Fruit fly (Drosophila melanogaster) whole organism, embryonic: ENCODE data around the gene Dnai2.
A peak's percentile ranks its signal among the peaks of the same experiment; 100 is the strongest.

Source experiments
- Abd-B ChIP-seq: fragments of 200-800 bp; sonication (Bioruptor generic); optimal IDR thresholded peaks from 2 replicates; lab custom pipeline; 2018; ENCODE audit warnings: missing biosample characterization, mild to moderate bottlenecking, missing genetic modification characterization, moderate library complexity
- Ada2b ChIP-seq: fragments of 200-800 bp; sonication (Bioruptor generic); IDR thresholded peaks from 2 replicates; pipeline ENCODE4 v1.3.6; 2022; ENCODE audit warnings: missing biosample characterization, missing genetic modification characterization
- C15 ChIP-seq: fragments of 200-800 bp; sonication (Bioruptor generic); IDR thresholded peaks from 3 replicates; pipeline ENCODE4 v1.3.6; 2022; ENCODE audit warnings: missing biosample characterization, missing genetic modification characterization
- CG10543 ChIP-seq: fragments of 200-800 bp; sonication (Bioruptor generic); optimal IDR thresholded peaks from 3 replicates; lab custom pipeline; 2017; ENCODE audit warnings: missing biosample characterization, mild to moderate bottlenecking, missing genetic modification characterization, moderate library complexity
- CG13624 ChIP-seq: fragments of 200-800 bp; sonication (Bioruptor generic); optimal IDR thresholded peaks from 2 replicates; lab custom pipeline; 2016; ENCODE audit warnings: missing biosample characterization, missing genetic modification characterization
- CG13775 ChIP-seq: fragments of 200-800 bp; sonication (Bioruptor generic); optimal IDR thresholded peaks from 3 replicates; lab custom pipeline; 2017; ENCODE audit warnings: missing biosample characterization, mild to moderate bottlenecking, missing genetic modification characterization
- CG15479 ChIP-seq: fragments of 200-800 bp; sonication (Bioruptor generic); optimal IDR thresholded peaks from 3 replicates; lab custom pipeline; 2019; ENCODE audit warnings: missing biosample characterization, mild to moderate bottlenecking, missing genetic modification characterization, moderate library complexity
- CG16863 ChIP-seq: fragments of 200-800 bp; sonication (Bioruptor generic); optimal IDR thresholded peaks from 3 replicates; lab custom pipeline; 2016; ENCODE audit warnings: missing biosample characterization, missing genetic modification characterization
- CG17912 ChIP-seq: fragments of 200-800 bp; sonication (Bioruptor generic); optimal IDR thresholded peaks from 2 replicates; lab custom pipeline; 2018; ENCODE audit warnings: missing biosample characterization, mild to moderate bottlenecking, missing genetic modification characterization
- CG2678 ChIP-seq: fragments of 200-800 bp; sonication (Bioruptor generic); optimal IDR thresholded peaks from 3 replicates; lab custom pipeline; 2019; ENCODE audit warnings: missing biosample characterization, mild to moderate bottlenecking, missing genetic modification characterization, moderate library complexity
- CG30431 ChIP-seq: fragments of 200-800 bp; sonication (Bioruptor generic); optimal IDR thresholded peaks from 2 replicates; lab custom pipeline; 2017; ENCODE audit warnings: missing biosample characterization, missing genetic modification characterization
- CG3726 ChIP-seq: fragments of 200-800 bp; sonication (Bioruptor generic); IDR thresholded peaks from 3 replicates; pipeline ENCODE4, ENCODE4 v1.3.6; 2022; ENCODE audit warnings: missing biosample characterization, missing genetic modification characterization
- CG3838 ChIP-seq: fragments of 200-800 bp; sonication (Bioruptor generic); optimal IDR thresholded peaks from 3 replicates; lab custom pipeline; 2016; ENCODE audit warnings: missing biosample characterization, missing genetic modification characterization
- CG3847 ChIP-seq: fragments of 200-800 bp; sonication (Bioruptor generic); IDR thresholded peaks from 2 replicates; pipeline ENCODE4 v1.3.6; 2022; ENCODE audit warnings: missing biosample characterization, missing genetic modification characterization
- CG4328 ChIP-seq: fragments of 200-800 bp; sonication (Bioruptor generic); optimal IDR thresholded peaks from 3 replicates; lab custom pipeline; 2017; ENCODE audit warnings: missing biosample characterization, missing genetic modification reagents, missing genetic modification characterization
- CG6254 ChIP-seq: fragments of 200-800 bp; sonication (Bioruptor generic); optimal IDR thresholded peaks from 3 replicates; lab custom pipeline; 2017; ENCODE audit warnings: mild to moderate bottlenecking, missing biosample characterization, missing genetic modification reagents, missing genetic modification characterization
- CG7271 ChIP-seq: fragments of 200-800 bp; sonication (Bioruptor generic); optimal IDR thresholded peaks from 2 replicates; lab custom pipeline; 2018; ENCODE audit warnings: missing biosample characterization, mild to moderate bottlenecking, missing genetic modification characterization, moderate library complexity
- CG7357 ChIP-seq: fragments of 200-800 bp; sonication (Bioruptor generic); IDR thresholded peaks from 3 replicates; pipeline ENCODE4 v1.3.6; 2022; ENCODE audit warnings: missing biosample characterization, missing genetic modification characterization
- CG9876 ChIP-seq: fragments of 200-800 bp; sonication (Bioruptor generic); optimal IDR thresholded peaks from 2 replicates; lab custom pipeline; 2016; ENCODE audit warnings: missing biosample characterization, missing genetic modification characterization
- Chrac-16 ChIP-seq: fragments of 200-800 bp; sonication (Bioruptor generic); optimal IDR thresholded peaks from 3 replicates; lab custom pipeline; 2016; ENCODE audit warnings: missing biosample characterization, missing genetic modification characterization
- Deaf1 ChIP-seq: fragments of 200-800 bp; optimal IDR thresholded peaks from 3 replicates; lab custom pipeline; 2019; ENCODE audit warnings: missing biosample characterization, mild to moderate bottlenecking, missing genetic modification characterization, moderate library complexity
- Dip2 ChIP-seq: fragments of 200-800 bp; sonication (Bioruptor generic); IDR thresholded peaks from 2 replicates; pipeline ENCODE4 v1.3.6; 2022; ENCODE audit warnings: missing biosample characterization, missing genetic modification characterization
- Fer3 ChIP-seq: fragments of 200-800 bp; sonication (Bioruptor generic); optimal IDR thresholded peaks from 2 replicates; lab custom pipeline; 2018; ENCODE audit warnings: missing biosample characterization, mild to moderate bottlenecking, missing genetic modification characterization, moderate library complexity
- Gsc ChIP-seq: fragments of 200-800 bp; sonication (Bioruptor generic); IDR thresholded peaks from 2 replicates; pipeline ENCODE4 v1.3.6; 2022; ENCODE audit warnings: missing biosample characterization, missing genetic modification characterization
- Med ChIP-seq: fragments of 200-800 bp; sonication (Bioruptor generic); peaks from one replicate; lab custom pipeline; 2016; ENCODE audit warnings: missing biosample characterization, missing genetic modification characterization, mild to moderate bottlenecking, inconsistent platforms, moderate library complexity
- Sry-δ ChIP-seq: fragments of 200-800 bp; sonication (Bioruptor generic); optimal IDR thresholded peaks from 2 replicates; lab custom pipeline; 2016; ENCODE audit warnings: missing biosample characterization, missing genetic modification characterization
- Ssrp ChIP-seq: fragments of 200-800 bp; sonication (Bioruptor generic); optimal IDR thresholded peaks from 2 replicates; lab custom pipeline; 2018; ENCODE audit warnings: missing biosample characterization, mild to moderate bottlenecking, missing genetic modification characterization, moderate library complexity
- TFAM ChIP-seq: fragments of 200-800 bp; sonication (Bioruptor generic); optimal IDR thresholded peaks from 2 replicates; lab custom pipeline; 2017; ENCODE audit warnings: missing biosample characterization, missing genetic modification characterization, inconsistent platforms
- aop ChIP-seq: fragments of 200-800 bp; sonication (Bioruptor generic); IDR thresholded peaks from 2 replicates; pipeline ENCODE4 v1.3.6; 2022; ENCODE audit warnings: missing biosample characterization, missing genetic modification characterization
- ap ChIP-seq: fragments of 200-800 bp; sonication (Bioruptor generic); IDR thresholded peaks from 2 replicates; pipeline ENCODE4 v1.3.6; 2022; ENCODE audit warnings: missing biosample characterization, missing genetic modification characterization
- bowl ChIP-seq: fragments of 200-800 bp; sonication (Bioruptor generic); IDR thresholded peaks from 2 replicates; pipeline ENCODE4 v1.3.6; 2022; ENCODE audit warnings: missing biosample characterization, missing genetic modification characterization
- br ChIP-seq: fragments of >200 bp; optimal IDR thresholded peaks from 2 replicates; lab custom pipeline; 2017
- caup ChIP-seq: fragments of 200-800 bp; sonication (Bioruptor generic); optimal IDR thresholded peaks from 3 replicates; lab custom pipeline; 2017; ENCODE audit warnings: missing biosample characterization, mild to moderate bottlenecking, missing genetic modification characterization, moderate library complexity; ENCODE audit not compliant: severe bottlenecking
- chm ChIP-seq: fragments of 200-800 bp; sonication (Bioruptor generic); IDR thresholded peaks from 2 replicates; pipeline ENCODE4 v1.3.6; 2022; ENCODE audit warnings: missing biosample characterization, missing genetic modification characterization
- cwo ChIP-seq: fragments of 200-800 bp; sonication (Bioruptor generic); optimal IDR thresholded peaks from 3 replicates; lab custom pipeline; 2017; ENCODE audit warnings: missing biosample characterization, missing genetic modification characterization, mild to moderate bottlenecking, moderate library complexity, missing genetic modification reagents
- dmrt11E ChIP-seq: fragments of 200-800 bp; sonication (Bioruptor generic); optimal IDR thresholded peaks from 3 replicates; lab custom pipeline; 2018; ENCODE audit warnings: missing biosample characterization, mild to moderate bottlenecking, missing genetic modification characterization, moderate library complexity
- emc ChIP-seq: fragments of 200-800 bp; sonication (Bioruptor generic); optimal IDR thresholded peaks from 2 replicates; lab custom pipeline; 2016; ENCODE audit warnings: missing biosample characterization, missing genetic modification characterization
- ems ChIP-seq: fragments of 200-800 bp; sonication (Bioruptor generic); optimal IDR thresholded peaks from 3 replicates; lab custom pipeline; 2016; ENCODE audit warnings: missing biosample characterization, missing genetic modification characterization
- fru ChIP-seq: fragments of >200 bp; optimal IDR thresholded peaks from 2 replicates; lab custom pipeline; 2017
- gce ChIP-seq: fragments of 200-800 bp; sonication (Bioruptor generic); IDR thresholded peaks from 3 replicates; pipeline ENCODE4 v1.3.6; 2022; ENCODE audit warnings: missing biosample characterization, missing genetic modification characterization
- gsb ChIP-seq: fragments of 200-800 bp; sonication (Bioruptor generic); IDR thresholded peaks from 2 replicates; pipeline ENCODE4 v1.3.6; 2022; ENCODE audit warnings: missing biosample characterization, missing genetic modification characterization
- luna ChIP-seq: fragments of 200-800 bp; sonication (Bioruptor generic); optimal IDR thresholded peaks from 2 replicates; lab custom pipeline; 2016; ENCODE audit warnings: missing biosample characterization, missing genetic modification characterization
- pho ChIP-seq: fragments of 200-800 bp; sonication (Bioruptor generic); optimal IDR thresholded peaks from 2 replicates; lab custom pipeline; 2016; ENCODE audit warnings: missing biosample characterization, missing genetic modification characterization
- salm ChIP-seq: fragments of 200-800 bp; sonication (Bioruptor generic); optimal IDR thresholded peaks from 2 replicates; lab custom pipeline; 2018; ENCODE audit warnings: missing biosample characterization, mild to moderate bottlenecking, missing genetic modification characterization
- slbo ChIP-seq: fragments of 200-800 bp; sonication (Bioruptor generic); IDR thresholded peaks from 2 replicates; pipeline ENCODE4 v1.3.6; 2022; ENCODE audit warnings: missing biosample characterization, missing genetic modification characterization
- tgo ChIP-seq: fragments of 200-800 bp; sonication (Bioruptor generic); IDR thresholded peaks from 3 replicates; pipeline ENCODE4 v1.3.6; 2022; ENCODE audit warnings: missing biosample characterization, missing genetic modification characterization
- tna ChIP-seq: fragments of 200-800 bp; sonication (Bioruptor generic); IDR thresholded peaks from 2 replicates; pipeline ENCODE4 v1.3.6; 2022; ENCODE audit warnings: missing biosample characterization, missing genetic modification characterization; ENCODE audit not compliant: partially characterized antibody

Gene Dnai2

DNA sequence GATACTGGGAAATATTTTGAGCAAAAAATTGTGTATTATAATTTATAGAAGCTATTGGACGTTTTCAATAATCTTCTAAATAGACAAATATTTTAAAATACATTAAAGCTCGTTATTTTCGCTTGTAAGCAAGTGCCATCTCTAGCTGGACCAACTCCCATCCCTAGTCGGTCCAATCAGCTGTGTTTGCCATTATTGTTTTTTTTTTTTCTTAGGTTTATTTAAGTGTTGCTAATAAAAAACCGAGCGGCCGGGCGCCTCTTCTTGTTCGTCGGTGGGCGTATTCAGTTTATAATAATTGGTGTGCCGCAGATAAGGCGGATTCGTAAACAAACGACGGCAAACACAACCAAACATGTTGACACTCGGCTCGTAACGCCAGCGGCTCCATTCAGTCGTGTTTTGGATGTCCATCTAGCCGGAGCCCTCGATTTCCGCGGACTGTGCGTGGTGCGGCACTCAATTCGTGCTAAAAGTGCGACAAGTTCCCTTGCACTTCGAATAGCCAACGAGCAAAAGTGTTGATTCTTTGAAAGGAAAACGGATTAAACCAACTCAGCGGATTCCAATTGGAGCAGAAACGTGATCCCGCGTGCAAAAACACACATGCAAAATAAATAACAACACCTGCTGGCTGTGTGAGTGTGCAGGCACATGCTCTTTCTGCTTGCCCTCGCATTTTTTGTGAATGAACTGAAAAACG lies 15.1 kb downstream of the Dnai2 start, which contains the start of gene Sugb (continued):
- TF ChIP-seq salm (peak; percentile 26), gce (GFP tag; lab: Robert Waterston, UW) (no peak; the same call in 2 of the 3 replicates), Chrac-16 (GFP tag; lab: Kevin White, UChicago) (peak; percentile 41), tgo (GFP tag; lab: Robert Waterston, UW) (peak; percentile 52; the same call in 2 of the 3 replicates), TFAM (no peak), CG3838 (GFP tag; lab: Kevin White, UChicago) (peak; percentile 56), ems (GFP tag; lab: Kevin White, UChicago) (peak; percentile 85), Med (GFP tag; lab: Kevin White, UChicago) (peak; percentile 92), CG3726 (GFP tag; lab: Robert Waterston, UW) (no peak), luna (GFP tag; lab: Kevin White, UChicago) (no peak), CG7357 (GFP tag; lab: Robert Waterston, UW) (no peak; the same call in 2 of the 3 replicates), CG16863 (peak; percentile 7), caup (GFP tag; lab: Kevin White, UChicago) (peak; percentile 66), CG15479 (no peak), CG17912 (GFP tag; lab: Kevin White, UChicago) (no peak), CG13775 (GFP tag; lab: Kevin White, UChicago) (peak; percentile 63), ap (GFP tag; lab: Robert Waterston, UW) (no peak), CG30431 (GFP tag; lab: Kevin White, UChicago) (no peak), CG6254 (GFP tag; lab: Kevin White, UChicago) (peak; percentile 0), CG2678 (peak; percentile 68), pho (GFP tag; lab: Kevin White, UChicago) (peak; percentile 76), CG4328 (GFP tag; lab: Kevin White, UChicago) (peak; percentile 62), CG3847 (GFP tag; lab: Robert Waterston, UW) (peak; percentile 61), bowl (GFP tag; lab: Robert Waterston, UW) (no peak), Fer3 (tag; lab: Kevin White, UChicago) (peak; percentile 65), CG10543 (GFP tag; lab: Kevin White, UChicago) (peak; percentile 40), C15 (GFP tag; lab: Robert Waterston, UW) (no peak), cwo (GFP tag; lab: Kevin White, UChicago) (no peak), br (lab: Kevin White, UChicago) (no peak), fru (lab: Kevin White, UChicago) (no peak), dmrt11E (peak; percentile 23), CG7271 (no peak), Ada2b (GFP tag; lab: Robert Waterston, UW) (no peak; the same call in 1 of the 2 replicates), Ssrp (tag; lab: Kevin White, UChicago) (peak; percentile 4), Abd-B (GFP tag; lab: Kevin White, UChicago) (peak; percentile 60), Gsc (GFP tag; lab: Robert Waterston, UW) (no peak), chm (GFP tag; lab: Robert Waterston, UW) (no peak), tna (no peak), CG13624 (GFP tag; lab: Kevin White, UChicago) (peak; percentile 83), CG9876 (GFP tag; lab: Kevin White, UChicago) (no peak), slbo (peak; percentile 80), Sry-δ (GFP tag; lab: Kevin White, UChicago) (peak; percentile 72), gsb (peak; percentile 17; the same call in 1 of the 2 replicates), Dip2 (GFP tag; lab: Robert Waterston, UW) (no peak), emc (GFP tag; lab: Kevin White, UChicago) (no peak), aop (no peak), Deaf1 (peak; percentile 97)
- TF ChIP-seq, all 482 proteins: peak for 279
